Worm (Caenorhabditis elegans) whole organism, L1 larva: ENCODE data around the gene pnc-1.

ENCODE experiments used
- C16A3.4 ChIP-seq: fragments of 150-350 bp; optimal IDR thresholded peaks from 2 replicates; lab custom pipeline; 2014; ENCODE audit warnings: missing biosample characterization, missing genetic modification characterization
- C34B4.2 ChIP-seq: sonication (generic microtip); optimal IDR thresholded peaks from 2 replicates; lab custom pipeline; 2017; ENCODE audit warnings: mild to moderate bottlenecking, missing genetic modification characterization, missing compliant biosample characterization
- aha-1 ChIP-seq: fragments of 150-350 bp; optimal IDR thresholded peaks from 2 replicates; lab custom pipeline; 2014; ENCODE audit warnings: missing biosample characterization, missing genetic modification characterization
- alr-1 ChIP-seq: fragments of 200-800 bp; sonication (Bioruptor generic); optimal IDR thresholded peaks from 2 replicates; lab custom pipeline; 2018; ENCODE audit warnings: borderline replicate concordance, mild to moderate bottlenecking, missing genetic modification characterization, missing compliant biosample characterization
- aly-2 ChIP-seq: fragments of 150-350 bp; optimal IDR thresholded peaks from 2 replicates; lab custom pipeline; 2014; ENCODE audit warnings: missing biosample characterization, missing genetic modification characterization
- blmp-1 ChIP-seq: fragments of 150-350 bp; optimal IDR thresholded peaks from 2 replicates; lab custom pipeline; 2014; ENCODE audit warnings: missing biosample characterization, missing genetic modification characterization
- ceh-82 ChIP-seq, 3 experiments: fragments of 150-350 bp in 1 of 3; sonication (generic microtip) in 2 of 3; optimal IDR thresholded peaks; 2 replicates each; lab custom pipeline; 2014 to 2017; ENCODE audit warnings: missing biosample characterization in 3 of 3, missing genetic modification characterization in 3 of 3
- ceh-88 ChIP-seq: fragments of 200-800 bp; sonication (Bioruptor generic); IDR thresholded peaks from 2 replicates; pipeline ENCODE4 v1.3.6; 2022; ENCODE audit warnings: missing genetic modification characterization, missing compliant biosample characterization
- ces-1 ChIP-seq: fragments of 150-350 bp; optimal IDR thresholded peaks from 2 replicates; lab custom pipeline; 2014; ENCODE audit warnings: missing biosample characterization, missing genetic modification reagents, missing genetic modification characterization
- dpl-1 ChIP-seq, 3 experiments: fragments of 150-350 bp in 2 of 3; sonication (generic microtip) in 1 of 3; optimal IDR thresholded peaks; 2 replicates each; lab custom pipeline; 2014 to 2017; ENCODE audit warnings: missing biosample characterization in 3 of 3, missing genetic modification characterization in 3 of 3, missing genetic modification reagents in 3 of 3
- efl-1 ChIP-seq, 4 experiments: fragments of 150-350 bp; optimal IDR thresholded peaks in 3 of 4; peaks in 1 of 4; 1 replicate in 1 of 4; 2 replicates in 3 of 4; lab custom pipeline; 2014; ENCODE audit warnings: missing biosample characterization in 2 of 4, missing genetic modification characterization in 2 of 4, missing genetic modification reagents in 2 of 4
- fkh-4 ChIP-seq: sonication (generic microtip); optimal IDR thresholded peaks from 2 replicates; lab custom pipeline; 2016; ENCODE audit warnings: missing compliant biosample characterization, missing genetic modification characterization, borderline replicate concordance
- fos-1 ChIP-seq: fragments of 150-350 bp; optimal IDR thresholded peaks from 2 replicates; lab custom pipeline; 2014; ENCODE audit warnings: missing biosample characterization, missing genetic modification characterization
- hlh-17 ChIP-seq: fragments of 200-800 bp; sonication (Bioruptor generic); optimal IDR thresholded peaks from 2 replicates; lab custom pipeline; 2018; ENCODE audit warnings: missing genetic modification characterization, mild to moderate bottlenecking, missing compliant biosample characterization, moderate library complexity, borderline replicate concordance
- hlh-4 ChIP-seq: sonication (generic microtip); optimal IDR thresholded peaks from 2 replicates; lab custom pipeline; 2016; ENCODE audit warnings: mild to moderate bottlenecking, missing genetic modification characterization, missing compliant biosample characterization
- isw-1 ChIP-seq: fragments of 200-800 bp; sonication (Bioruptor generic); IDR thresholded peaks from 2 replicates; pipeline ENCODE4 v1.3.6; 2022; ENCODE audit warnings: missing genetic modification characterization, missing compliant biosample characterization
- lin-13 ChIP-seq: fragments of 150-350 bp; optimal IDR thresholded peaks from 2 replicates; lab custom pipeline; 2014; ENCODE audit warnings: missing biosample characterization, missing genetic modification reagents, missing genetic modification characterization
- lir-3 ChIP-seq: sonication (generic microtip); optimal IDR thresholded peaks from 2 replicates; lab custom pipeline; 2016; ENCODE audit warnings: mild to moderate bottlenecking, missing genetic modification characterization, moderate library complexity, missing compliant biosample characterization; ENCODE audit not compliant: poor library complexity
- lsy-2 ChIP-seq, 2 experiments: fragments of 150-350 bp; optimal IDR thresholded peaks; 2 replicates each; lab custom pipeline; 2014; ENCODE audit warnings: missing biosample characterization in 2 of 2, missing genetic modification characterization in 2 of 2
- mab-9 ChIP-seq: fragments of 200-800 bp; sonication (Bioruptor generic); IDR thresholded peaks from 2 replicates; pipeline ENCODE4 v1.3.6; 2022; ENCODE audit warnings: missing genetic modification reagents, missing genetic modification characterization, missing compliant biosample characterization
- nhr-12 ChIP-seq: sonication (generic microtip); optimal IDR thresholded peaks from 2 replicates; lab custom pipeline; 2017; ENCODE audit warnings: missing biosample characterization, missing genetic modification characterization
- nhr-20 ChIP-seq: sonication (generic microtip); optimal IDR thresholded peaks from 2 replicates; lab custom pipeline; 2016; ENCODE audit warnings: mild to moderate bottlenecking, missing genetic modification characterization, missing compliant biosample characterization
- nhr-237 ChIP-seq: fragments of 150-350 bp; optimal IDR thresholded peaks from 2 replicates; lab custom pipeline; 2014; ENCODE audit warnings: missing biosample characterization, missing genetic modification characterization
- nhr-47 ChIP-seq: sonication (generic microtip); optimal IDR thresholded peaks from 2 replicates; lab custom pipeline; 2016; ENCODE audit warnings: mild to moderate bottlenecking, missing genetic modification characterization, moderate library complexity, missing compliant biosample characterization
- pag-3 ChIP-seq: sonication (generic microtip); optimal IDR thresholded peaks from 2 replicates; lab custom pipeline; 2017; ENCODE audit warnings: missing genetic modification characterization, mild to moderate bottlenecking, missing compliant biosample characterization, antibody characterized with exemption, borderline replicate concordance; ENCODE audit not compliant: insufficient read depth
- pax-3 ChIP-seq: fragments of 200-800 bp; sonication (Bioruptor generic); optimal IDR thresholded peaks from 2 replicates; lab custom pipeline; 2018; ENCODE audit warnings: mild to moderate bottlenecking, missing genetic modification characterization, moderate library complexity, missing compliant biosample characterization
- pqm-1 ChIP-seq: sonication (generic microtip); optimal IDR thresholded peaks from 3 replicates; lab custom pipeline; 2017; ENCODE audit warnings: missing biosample characterization, missing genetic modification characterization
- skn-1 ChIP-seq: fragments of 150-350 bp; optimal IDR thresholded peaks from 2 replicates; lab custom pipeline; 2014; ENCODE audit warnings: missing biosample characterization, missing genetic modification characterization
- snu-23 ChIP-seq: sonication (generic microtip); optimal IDR thresholded peaks from 2 replicates; lab custom pipeline; 2016; ENCODE audit warnings: missing genetic modification characterization, missing compliant biosample characterization
- sox-4 ChIP-seq: sonication (generic microtip); optimal IDR thresholded peaks from 2 replicates; lab custom pipeline; 2016; ENCODE audit warnings: missing genetic modification characterization, missing compliant biosample characterization
- sup-37 ChIP-seq: fragments of 200-800 bp; sonication (Bioruptor generic); optimal IDR thresholded peaks from 2 replicates; lab custom pipeline; 2018; ENCODE audit warnings: mild to moderate bottlenecking, missing genetic modification characterization, missing compliant biosample characterization
- swsn-7 ChIP-seq: sonication (generic microtip); optimal IDR thresholded peaks from 2 replicates; lab custom pipeline; 2016; ENCODE audit warnings: missing genetic modification characterization, missing compliant biosample characterization
- tlp-1 ChIP-seq: fragments of 150-350 bp; optimal IDR thresholded peaks from 2 replicates; lab custom pipeline; 2014; ENCODE audit warnings: missing biosample characterization, missing genetic modification characterization
- unc-130 ChIP-seq: fragments of 150-350 bp; optimal IDR thresholded peaks from 2 replicates; lab custom pipeline; 2017; ENCODE audit warnings: missing biosample characterization, missing genetic modification characterization, inconsistent platforms
- unc-98 ChIP-seq: fragments of 200-800 bp; sonication (Bioruptor generic); IDR thresholded peaks from 2 replicates; pipeline ENCODE4 v1.3.6; 2022; ENCODE audit warnings: missing genetic modification characterization, missing compliant biosample characterization

pnc-1 gene

DNA sequence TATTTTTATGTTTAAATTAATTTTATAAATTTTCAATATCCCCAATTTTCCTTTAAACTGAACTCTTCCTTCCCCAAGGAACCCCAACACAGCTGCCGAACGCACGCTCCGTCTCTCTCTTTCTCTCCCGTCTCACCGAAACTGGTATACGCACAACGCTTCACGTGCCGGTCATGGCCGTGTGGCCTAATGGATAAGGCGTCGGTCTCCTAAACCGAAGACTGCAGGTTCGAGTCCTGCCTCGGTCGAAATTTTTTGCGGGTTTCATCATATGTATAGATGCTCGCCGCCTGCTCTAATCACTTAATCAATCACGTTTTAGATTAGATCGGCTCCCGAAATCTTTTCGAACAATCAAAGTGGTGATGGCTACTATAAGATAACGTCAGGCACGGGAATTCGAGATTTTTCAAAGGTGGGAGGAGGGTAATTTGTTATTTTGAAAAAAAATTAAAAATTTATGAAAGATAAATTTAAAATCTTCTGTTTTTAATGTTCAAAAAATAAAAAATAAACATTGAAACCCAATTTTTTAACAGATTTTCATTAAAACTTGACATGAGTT, 40.4 kb upstream of the pnc-1 start (continued):
- peak; percentile 39 for TF ChIP-seq fos-1 (tag; lab: Kevin White, UChicago)

DNA sequence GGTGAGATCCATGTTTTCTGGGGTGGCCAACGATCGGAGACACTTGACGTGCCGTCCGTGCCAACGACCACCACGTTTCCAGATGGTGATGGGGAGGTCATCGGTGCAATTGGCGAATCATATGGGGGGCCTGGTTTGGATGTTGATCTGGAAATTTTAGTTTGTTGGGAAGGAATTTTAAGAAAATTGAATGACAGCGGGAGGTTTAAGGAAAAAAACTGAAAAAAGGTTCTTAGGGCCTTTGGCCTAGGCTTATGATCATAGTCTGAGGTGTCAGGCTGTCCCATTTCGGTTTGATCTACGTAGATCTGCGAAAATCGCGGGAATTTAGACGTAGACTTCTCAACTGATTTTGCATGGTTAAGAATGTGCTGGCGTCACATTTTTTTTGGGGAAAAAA, 36.5 kb upstream of the pnc-1 start, which contains the start of gene col-99:
TSS of gene col-99 (minus strand) at position 101 of the 400 bp plus-strand sequence.
- TF ChIP-seq mab-9 (GFP tag; lab: Robert Waterston, UW), result no peak
- no peak for TF ChIP-seq nhr-47
- TF ChIP-seq swsn-7 (tag; lab: Kevin White, UChicago), result no peak
- no peak for TF ChIP-seq dpl-1 (GFP tag; optimal IDR thresholded peaks at IDR 0.05; lab: Kevin White, UChicago)
- TF ChIP-seq unc-98 (GFP tag; lab: Robert Waterston, UW), result no peak
- no peak for TF ChIP-seq ces-1 (GFP tag; lab: Kevin White, UChicago)
- no peak for TF ChIP-seq lin-13 (GFP tag; lab: Kevin White, UChicago)
- TF ChIP-seq C16A3.4 (tag; lab: Kevin White, UChicago), result no peak
- no peak for TF ChIP-seq hlh-17 (GFP tag; lab: Kevin White, UChicago)
- TF ChIP-seq tlp-1, result no peak
- no peak for TF ChIP-seq ceh-88 (GFP tag; lab: Robert Waterston, UW)
- TF ChIP-seq nhr-12, result no peak
- TF ChIP-seq unc-130 (tag; lab: Kevin White, UChicago), result no peak
- TF ChIP-seq, all 84 proteins: peak for 0

DNA sequence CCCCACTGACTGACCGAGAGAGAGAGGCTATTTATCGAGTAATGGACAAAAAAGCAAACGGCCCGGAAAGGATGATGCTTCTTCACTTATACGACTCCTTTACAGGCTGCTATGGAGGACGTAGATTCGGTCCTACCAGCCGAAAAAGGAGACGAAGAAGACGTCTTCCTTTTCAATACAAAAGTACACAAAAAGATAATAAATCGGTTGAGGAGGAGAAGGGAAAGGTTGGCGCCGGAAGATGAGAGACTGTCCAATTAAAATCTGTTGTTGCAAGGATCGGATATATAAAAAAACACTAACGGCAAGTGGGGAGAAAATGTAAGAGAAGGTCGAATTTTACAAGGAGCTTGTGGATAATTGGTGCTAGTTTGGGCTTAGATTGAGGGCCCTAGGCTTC, 35.5 kb upstream of the pnc-1 start:
- TF ChIP-seq ces-1 (GFP tag; lab: Kevin White, UChicago) (no peak), blmp-1 (tag; lab: Kevin White, UChicago) (peak; percentile 5)

DNA sequence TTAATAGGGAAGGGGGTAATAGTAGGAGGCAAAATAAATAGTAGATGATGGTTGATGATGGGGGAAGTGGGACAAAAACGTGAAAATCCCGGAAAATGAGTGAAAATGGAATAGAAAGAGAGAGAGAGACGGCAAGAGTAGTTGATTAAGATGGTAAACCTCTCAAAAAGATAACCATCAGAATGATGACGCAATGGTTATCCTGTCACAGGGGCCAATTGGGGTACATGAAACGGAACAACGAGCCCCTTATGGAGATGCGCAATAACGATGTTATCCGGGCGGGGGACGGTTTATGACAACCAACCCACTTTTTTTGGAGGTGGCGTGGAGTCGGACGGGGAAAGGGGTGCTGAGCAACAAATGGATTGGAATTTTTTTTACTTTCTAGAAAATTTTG, 34.5 kb upstream of the pnc-1 start:
- no peak for TF ChIP-seq unc-130 (tag; lab: Kevin White, UChicago)
- no peak for TF ChIP-seq sox-4
- TF ChIP-seq alr-1 (tag; lab: Kevin White, UChicago), result no peak
- no peak for TF ChIP-seq aly-2 (tag; lab: Kevin White, UChicago)
- no peak for TF ChIP-seq nhr-20 (tag; lab: Kevin White, UChicago)

DNA sequence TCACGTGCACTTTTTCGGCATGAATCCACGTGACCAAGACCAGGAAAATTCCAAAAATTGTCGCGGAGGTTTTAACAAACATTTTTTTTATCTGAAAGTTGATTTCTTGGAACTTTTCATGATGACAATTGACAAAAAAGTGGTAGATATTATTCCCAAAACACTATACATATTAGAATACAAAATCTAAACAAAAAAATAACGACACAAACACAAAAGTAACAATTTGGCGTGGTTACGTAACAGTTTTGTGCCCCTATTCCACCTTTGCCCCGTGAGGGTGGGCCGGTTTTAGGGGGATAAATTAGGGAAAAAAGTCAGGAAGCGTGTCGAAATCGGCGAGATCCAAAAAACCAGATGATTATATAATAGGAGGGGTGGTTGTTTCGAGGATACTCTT, 26.5 kb upstream of the pnc-1 start, which contains the start of gene gegf-1:
TSS of gene gegf-1 (minus strand) at position 101 of the 400 bp plus-strand sequence.
- TF ChIP-seq fkh-4 (tag; lab: Kevin White, UChicago), result no peak
- TF ChIP-seq pag-3 (tag; lab: Kevin White, UChicago), result no peak
- no peak for TF ChIP-seq ceh-82 (tag; optimal IDR thresholded peaks at IDR 0.05; lab: Kevin White, UChicago)
- TF ChIP-seq lsy-2 (tag; optimal IDR thresholded peaks at IDR 0.05; lab: Kevin White, UChicago), result no peak
- no peak for TF ChIP-seq isw-1
- no peak for TF ChIP-seq snu-23 (GFP tag; lab: Kevin White, UChicago)
- TF ChIP-seq efl-1 (optimal IDR thresholded peaks at IDR 0.05; lab: Kevin White, UChicago), result no peak
- no peak for TF ChIP-seq efl-1 (GFP tag; optimal IDR thresholded peaks at IDR 0.05 in 1 of 2; lab: Kevin White, UChicago)
- TF ChIP-seq pqm-1, result no peak
- TF ChIP-seq C34B4.2, result no peak
- TF ChIP-seq aha-1 (tag; lab: Kevin White, UChicago), result no peak
- no peak for TF ChIP-seq sup-37 (GFP tag; lab: Kevin White, UChicago)
- no peak for TF ChIP-seq C16A3.4 (tag; lab: Kevin White, UChicago)
- TF ChIP-seq skn-1 (tag; lab: Kevin White, UChicago), result no peak
- TF ChIP-seq pax-3 (tag; lab: Kevin White, UChicago), result no peak
- TF ChIP-seq hlh-4, result no peak
- no peak for TF ChIP-seq lir-3 (tag; lab: Kevin White, UChicago)
- no peak for TF ChIP-seq nhr-237 (tag; lab: Kevin White, UChicago)
